Fruit fly (Drosophila melanogaster) whole organism, embryonic: ENCODE measurements around the gene Hrb27C.

ENCODE experiments used
- Asciz ChIP-seq: fragments of 200-800 bp; sonication (Bioruptor generic); optimal IDR thresholded peaks from 2 replicates; lab custom pipeline; 2017; ENCODE audit warnings: missing biosample characterization, mild to moderate bottlenecking, missing genetic modification characterization, missing genetic modification reagents
- Atf3 ChIP-seq: fragments of 200-800 bp; sonication (Bioruptor generic); optimal IDR thresholded peaks from 3 replicates; lab custom pipeline; 2016; ENCODE audit warnings: missing biosample characterization, missing genetic modification characterization
- CG10654 ChIP-seq: fragments of 200-800 bp; sonication (Bioruptor generic); optimal IDR thresholded peaks from 2 replicates; lab custom pipeline; 2016; ENCODE audit warnings: missing biosample characterization, missing genetic modification characterization
- CG12104 ChIP-seq: fragments of 200-800 bp; sonication (Bioruptor generic); optimal IDR thresholded peaks from 3 replicates; lab custom pipeline; 2016; ENCODE audit warnings: missing biosample characterization, missing genetic modification characterization
- CG12299 ChIP-seq: fragments of 200-800 bp; sonication (Bioruptor generic); optimal IDR thresholded peaks from 2 replicates; lab custom pipeline; 2018; ENCODE audit warnings: missing biosample characterization, mild to moderate bottlenecking, missing genetic modification characterization
- CG12391 ChIP-seq: fragments of 200-800 bp; sonication (Bioruptor generic); optimal IDR thresholded peaks from 3 replicates; lab custom pipeline; 2018; ENCODE audit warnings: missing biosample characterization, mild to moderate bottlenecking, missing genetic modification characterization, moderate library complexity
- CG12769 ChIP-seq: fragments of 200-800 bp; sonication (Bioruptor generic); optimal IDR thresholded peaks from 2 replicates; lab custom pipeline; 2019; ENCODE audit warnings: missing biosample characterization, mild to moderate bottlenecking, missing genetic modification characterization, moderate library complexity
- CG13296 ChIP-seq: fragments of 200-800 bp; sonication (Bioruptor generic); optimal IDR thresholded peaks from 3 replicates; lab custom pipeline; 2018; ENCODE audit warnings: missing biosample characterization, mild to moderate bottlenecking, missing genetic modification characterization
- CG13775 ChIP-seq: fragments of 200-800 bp; sonication (Bioruptor generic); optimal IDR thresholded peaks from 3 replicates; lab custom pipeline; 2017; ENCODE audit warnings: missing biosample characterization, mild to moderate bottlenecking, missing genetic modification characterization
- CG14860 ChIP-seq: fragments of 200-800 bp; sonication (Bioruptor generic); IDR thresholded peaks from 3 replicates; pipeline ENCODE4 v1.3.6; 2022; ENCODE audit warnings: missing biosample characterization, missing genetic modification characterization; ENCODE audit not compliant: partially characterized antibody
- CG1603 ChIP-seq: fragments of 200-800 bp; sonication (Bioruptor generic); optimal IDR thresholded peaks from 2 replicates; lab custom pipeline; 2019; ENCODE audit warnings: missing biosample characterization, mild to moderate bottlenecking, missing genetic modification characterization, moderate library complexity
- CG16815 ChIP-seq: fragments of 200-800 bp; sonication (Bioruptor generic); optimal IDR thresholded peaks from 3 replicates; lab custom pipeline; 2017; ENCODE audit warnings: missing biosample characterization, mild to moderate bottlenecking, missing genetic modification characterization
- CG18476 ChIP-seq: fragments of 200-800 bp; sonication (Bioruptor generic); optimal IDR thresholded peaks from 2 replicates; lab custom pipeline; 2016; ENCODE audit warnings: missing biosample characterization, mild to moderate bottlenecking, missing genetic modification characterization
- CG2678 ChIP-seq: fragments of 200-800 bp; sonication (Bioruptor generic); optimal IDR thresholded peaks from 3 replicates; lab custom pipeline; 2019; ENCODE audit warnings: missing biosample characterization, mild to moderate bottlenecking, missing genetic modification characterization, moderate library complexity
- CG30403 ChIP-seq: fragments of 200-800 bp; sonication (Bioruptor generic); optimal IDR thresholded peaks from 3 replicates; lab custom pipeline; 2016; ENCODE audit warnings: missing biosample characterization, missing genetic modification characterization
- CG6813 ChIP-seq: fragments of 200-800 bp; sonication (Bioruptor generic); optimal IDR thresholded peaks from 2 replicates; lab custom pipeline; 2017; ENCODE audit warnings: missing biosample characterization, missing genetic modification characterization, mild to moderate bottlenecking, moderate library complexity, missing genetic modification reagents
- CG6854 ChIP-seq: fragments of 200-800 bp; sonication (Bioruptor generic); optimal IDR thresholded peaks from 3 replicates; lab custom pipeline; 2017; ENCODE audit warnings: missing biosample characterization, mild to moderate bottlenecking, missing genetic modification characterization
- CG7556 ChIP-seq: fragments of 200-800 bp; sonication (Bioruptor generic); optimal IDR thresholded peaks from 2 replicates; lab custom pipeline; 2017; ENCODE audit warnings: missing biosample characterization, mild to moderate bottlenecking, missing genetic modification characterization
- CG8089 ChIP-seq: fragments of 200-800 bp; sonication (Bioruptor generic); optimal IDR thresholded peaks from 3 replicates; lab custom pipeline; 2016; ENCODE audit warnings: missing biosample characterization, missing genetic modification characterization
- CG8944 ChIP-seq: fragments of 200-800 bp; sonication (Bioruptor generic); optimal IDR thresholded peaks from 3 replicates; lab custom pipeline; 2016; ENCODE audit warnings: missing biosample characterization, missing genetic modification characterization
- CG9727 ChIP-seq: fragments of 200-800 bp; sonication (Bioruptor generic); optimal IDR thresholded peaks from 3 replicates; lab custom pipeline; 2017; ENCODE audit warnings: missing biosample characterization, mild to moderate bottlenecking, missing genetic modification characterization
- CG9817 ChIP-seq: fragments of 200-800 bp; sonication (Bioruptor generic); optimal IDR thresholded peaks from 2 replicates; lab custom pipeline; 2018; ENCODE audit warnings: missing biosample characterization, mild to moderate bottlenecking, missing genetic modification characterization, moderate library complexity
- Dek ChIP-seq: fragments of 200-800 bp; sonication (Bioruptor generic); optimal IDR thresholded peaks from 3 replicates; lab custom pipeline; 2019; ENCODE audit warnings: missing biosample characterization, mild to moderate bottlenecking, missing genetic modification characterization, moderate library complexity
- HLHmδ ChIP-seq: fragments of 200-800 bp; sonication (Bioruptor generic); optimal IDR thresholded peaks from 2 replicates; lab custom pipeline; 2018; ENCODE audit warnings: missing biosample characterization, mild to moderate bottlenecking, missing genetic modification characterization, moderate library complexity
- Hr51 ChIP-seq, 2 experiments: fragments of 200-800 bp; sonication (Bioruptor generic); optimal IDR thresholded peaks; 2 replicates in 1 of 2; 3 replicates in 1 of 2; lab custom pipeline; 2016 to 2018; ENCODE audit warnings: missing biosample characterization in 2 of 2, missing genetic modification characterization in 2 of 2, mild to moderate bottlenecking in 1 of 2, moderate library complexity in 1 of 2
- Hr78 ChIP-seq, 2 experiments: fragments of 200-800 bp in 1 of 2; fragments of >200 bp in 1 of 2; sonication (Bioruptor generic) in 1 of 2; optimal IDR thresholded peaks; 2 replicates each; lab custom pipeline; 2017 to 2019; ENCODE audit warnings: missing biosample characterization in 2 of 2, missing genetic modification characterization in 2 of 2, mild to moderate bottlenecking in 1 of 2, moderate library complexity in 1 of 2
- MBD-R2 ChIP-seq: fragments of 200-800 bp; sonication (Bioruptor generic); IDR thresholded peaks from 2 replicates; pipeline ENCODE4 v1.3.6; 2022; ENCODE audit warnings: missing biosample characterization, missing genetic modification characterization
- Nf-YB ChIP-seq: fragments of 200-800 bp; sonication (Bioruptor generic); optimal IDR thresholded peaks from 3 replicates; lab custom pipeline; 2019; ENCODE audit warnings: missing biosample characterization, mild to moderate bottlenecking, missing genetic modification characterization, moderate library complexity
- Sry-δ ChIP-seq: fragments of 200-800 bp; sonication (Bioruptor generic); optimal IDR thresholded peaks from 2 replicates; lab custom pipeline; 2016; ENCODE audit warnings: missing biosample characterization, missing genetic modification characterization
- Trl ChIP-seq, 3 experiments: fragments of >200 bp in 2 of 3; fragments of 200-800 bp in 1 of 3; sonication (Bioruptor generic) in 1 of 3; optimal IDR thresholded peaks; 2 replicates in 1 of 3; 3 replicates in 2 of 3; lab custom pipeline; 2016 to 2017; ENCODE audit warnings: missing biosample characterization in 1 of 3, missing genetic modification characterization in 1 of 3
- Xrp1 ChIP-seq: fragments of 200-800 bp; sonication (Bioruptor generic); IDR thresholded peaks from 2 replicates; pipeline ENCODE4 v1.3.6; 2022; ENCODE audit warnings: missing biosample characterization, missing genetic modification characterization
- az2 ChIP-seq: fragments of 200-800 bp; sonication (Bioruptor generic); optimal IDR thresholded peaks from 3 replicates; lab custom pipeline; 2016; ENCODE audit warnings: missing biosample characterization, missing genetic modification characterization
- cad ChIP-seq: fragments of >200 bp; optimal IDR thresholded peaks from 2 replicates; lab custom pipeline; 2017; ENCODE audit warnings: missing biosample characterization, missing genetic modification characterization
- chinmo ChIP-seq: fragments of 200-800 bp; sonication (Bioruptor generic); IDR thresholded peaks from 4 replicates; pipeline ENCODE4 v1.3.6; 2022; ENCODE audit warnings: missing biosample characterization, missing genetic modification characterization; ENCODE audit not compliant: partially characterized antibody
- dpn ChIP-seq, 2 experiments: fragments of 200-800 bp; sonication (Bioruptor generic); optimal IDR thresholded peaks; 3 replicates each; lab custom pipeline; 2016; ENCODE audit warnings: missing biosample characterization in 2 of 2, missing genetic modification characterization in 2 of 2
- gro ChIP-seq: fragments of 200-800 bp; sonication (Bioruptor generic); optimal IDR thresholded peaks from 2 replicates; lab custom pipeline; 2016; ENCODE audit warnings: missing biosample characterization, missing genetic modification characterization
- inv ChIP-seq: fragments of 200-800 bp; sonication (Bioruptor generic); IDR thresholded peaks from 2 replicates; pipeline ENCODE4 v1.3.6; 2022; ENCODE audit warnings: missing biosample characterization, missing genetic modification characterization; ENCODE audit not compliant: partially characterized antibody
- jumu ChIP-seq: fragments of 200-800 bp; sonication (Bioruptor generic); optimal IDR thresholded peaks from 3 replicates; lab custom pipeline; 2016; ENCODE audit warnings: missing biosample characterization, missing genetic modification characterization
- lab ChIP-seq: fragments of 200-800 bp; sonication (Bioruptor generic); optimal IDR thresholded peaks from 3 replicates; lab custom pipeline; 2017; ENCODE audit warnings: missing biosample characterization, missing genetic modification characterization, mild to moderate bottlenecking, moderate library complexity, missing genetic modification reagents
- peb ChIP-seq: fragments of 200-800 bp; sonication (Bioruptor generic); IDR thresholded peaks from 2 replicates; pipeline ENCODE4 v1.3.6; 2022; ENCODE audit warnings: missing biosample characterization, missing genetic modification characterization
- salm ChIP-seq: fragments of 200-800 bp; sonication (Bioruptor generic); optimal IDR thresholded peaks from 2 replicates; lab custom pipeline; 2018; ENCODE audit warnings: missing biosample characterization, mild to moderate bottlenecking, missing genetic modification characterization
- sc ChIP-seq, 3 experiments: fragments of >200 bp in 2 of 3; fragments of 200-800 bp in 1 of 3; sonication (Bioruptor generic) in 1 of 3; optimal IDR thresholded peaks; 2 replicates in 2 of 3; 3 replicates in 1 of 3; lab custom pipeline; 2017; ENCODE audit warnings: mild to moderate bottlenecking in 1 of 3, missing biosample characterization in 1 of 3, missing genetic modification characterization in 1 of 3, missing genetic modification reagents in 1 of 3
- sim ChIP-seq: fragments of 200-800 bp; sonication (Bioruptor generic); IDR thresholded peaks from 2 replicates; pipeline ENCODE4 v1.3.6; 2022; ENCODE audit warnings: missing biosample characterization, missing genetic modification characterization
- sisA ChIP-seq: fragments of 200-800 bp; sonication (Bioruptor generic); IDR thresholded peaks from 2 replicates; pipeline ENCODE4 v1.3.6; 2022; ENCODE audit warnings: missing biosample characterization, missing genetic modification characterization
- tio ChIP-seq: fragments of 200-800 bp; sonication (Bioruptor generic); optimal IDR thresholded peaks from 2 replicates; lab custom pipeline; 2017; ENCODE audit warnings: missing biosample characterization, missing genetic modification characterization, inconsistent platforms
- zf30C ChIP-seq: fragments of 200-800 bp; sonication (Bioruptor generic); optimal IDR thresholded peaks from 3 replicates; lab custom pipeline; 2018; ENCODE audit warnings: missing biosample characterization, mild to moderate bottlenecking, missing genetic modification characterization
- zfh2 ChIP-seq: fragments of 200-800 bp; sonication (Bioruptor generic); optimal IDR thresholded peaks from 2 replicates; lab custom pipeline; 2016; ENCODE audit warnings: missing biosample characterization, missing genetic modification characterization

Hrb27C gene

DNA sequence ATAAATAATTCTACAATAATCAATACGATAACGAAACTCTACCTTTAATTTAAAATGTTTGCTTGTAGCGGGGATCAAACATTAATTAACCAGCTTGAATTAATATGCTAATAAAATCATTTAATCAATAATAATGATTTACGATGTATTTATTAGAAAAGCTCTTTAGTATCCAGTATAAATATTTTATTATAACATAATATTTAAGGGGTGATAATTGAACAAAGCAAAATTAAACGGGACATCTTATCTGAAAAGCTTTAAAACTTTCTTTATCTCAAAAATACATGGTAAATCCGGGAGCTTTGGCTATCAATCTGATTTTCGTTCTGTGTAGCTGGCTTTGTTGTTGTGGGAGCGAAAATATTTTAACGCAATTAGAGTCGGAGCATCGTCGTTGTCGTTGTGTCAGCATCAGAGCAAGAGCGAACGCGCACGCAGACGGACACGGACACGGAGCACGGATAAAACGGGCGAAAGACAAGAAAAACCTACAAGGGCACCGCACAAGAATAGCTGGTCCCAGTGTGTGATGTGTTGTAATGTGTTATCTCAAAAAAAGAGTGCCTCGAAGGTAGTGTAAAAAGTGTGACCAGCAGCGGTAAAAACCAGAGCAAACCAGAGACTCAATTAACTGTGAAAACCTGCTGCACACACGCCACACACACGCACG, 45.8 kb upstream of the Hrb27C start, which contains the start of gene Nlg2 (continued):
- TF ChIP-seq Dek, result peak; percentile 48
- TF ChIP-seq cad (GFP tag; lab: Kevin White, UChicago), result no peak
- no peak for TF ChIP-seq Xrp1 (GFP tag; lab: Robert Waterston, UW)
- TF ChIP-seq jumu (GFP tag; lab: Kevin White, UChicago), result no peak
- peak; percentile 21 for TF ChIP-seq CG18476 (GFP tag; lab: Kevin White, UChicago)
- peak; percentile 71 for TF ChIP-seq CG12391 (tag; lab: Kevin White, UChicago)
- peak; percentile 72 for TF ChIP-seq CG13296
- TF ChIP-seq peb (GFP tag; lab: Robert Waterston, UW), result no peak
- TF ChIP-seq zfh2 (GFP tag; lab: Kevin White, UChicago), result no peak
- peak; percentile 78 for TF ChIP-seq CG6854 (GFP tag; lab: Kevin White, UChicago)
- TF ChIP-seq CG7556 (GFP tag; lab: Kevin White, UChicago), result peak; percentile 90
- TF ChIP-seq inv (GFP tag; lab: Robert Waterston, UW), result no peak
- peak; percentile 48 for TF ChIP-seq CG13775 (GFP tag; lab: Kevin White, UChicago)
- peak; percentile 54 for TF ChIP-seq Asciz (GFP tag; lab: Kevin White, UChicago)
- peak; percentile 36 for TF ChIP-seq CG9817 (tag; lab: Kevin White, UChicago)
- TF ChIP-seq CG12299 (tag; lab: Kevin White, UChicago), result peak; percentile 13
- peak; percentile 31 for TF ChIP-seq CG10654
- TF ChIP-seq CG9727, result peak; percentile 75
- TF ChIP-seq Hr78 (GFP tag; optimal IDR thresholded peaks at IDR 0.05; lab: Kevin White, UChicago), result peak in 1 of 2 experiments; percentile 31
- TF ChIP-seq tio (GFP tag; lab: Kevin White, UChicago), result peak; percentile 68
- no peak for TF ChIP-seq HLHmδ (GFP tag; lab: Kevin White, UChicago)
- no peak for TF ChIP-seq MBD-R2 (GFP tag; lab: Robert Waterston, UW)
- peak; percentile 34 for TF ChIP-seq zf30C
- TF ChIP-seq Nf-YB, result peak; percentile 44
- TF ChIP-seq CG8089 (GFP tag; lab: Kevin White, UChicago), result no peak
- peak; percentile 20 for TF ChIP-seq CG16815 (GFP tag; lab: Kevin White, UChicago)
- no peak for TF ChIP-seq CG14860 (GFP tag; lab: Robert Waterston, UW)
- TF ChIP-seq sisA (GFP tag; lab: Robert Waterston, UW), result no peak
- TF ChIP-seq dpn (GFP tag; optimal IDR thresholded peaks at IDR 0.05; lab: Kevin White, UChicago), result peak; percentile 3 to 40
- peak; percentile 9 for TF ChIP-seq salm
- TF ChIP-seq Sry-δ, result no peak
- no peak for TF ChIP-seq CG1603 (tag; lab: Kevin White, UChicago)
- peak; percentile 72 for TF ChIP-seq CG30403 (GFP tag; lab: Kevin White, UChicago)
- peak in 1 of 2 experiments; percentile 45 for TF ChIP-seq Trl (optimal IDR thresholded peaks at IDR 0.05; lab: Kevin White, UChicago)
- no peak for TF ChIP-seq Trl (GFP tag; optimal IDR thresholded peaks at IDR 0.05; lab: Kevin White, UChicago)
- peak; percentile 20 for TF ChIP-seq az2 (GFP tag; lab: Kevin White, UChicago)
- TF ChIP-seq gro (GFP tag; lab: Kevin White, UChicago), result no peak
- TF ChIP-seq lab (GFP tag; lab: Kevin White, UChicago), result peak; percentile 64
- TF ChIP-seq CG8944, result no peak
- TF ChIP-seq chinmo (GFP tag; lab: Robert Waterston, UW), result 0 out of 4 replicates have a peak, but pooled peaks have one; percentile 17
- no peak for TF ChIP-seq CG12769 (tag; lab: Kevin White, UChicago)
- peak; percentile 35 for TF ChIP-seq CG6813
- peak in 1 of 2 experiments; percentile 78 for TF ChIP-seq Hr51 (GFP tag; optimal IDR thresholded peaks at IDR 0.05; lab: Kevin White, UChicago)
- TF ChIP-seq CG12104 (GFP tag; lab: Kevin White, UChicago), result peak; percentile 41
- no peak for TF ChIP-seq sim
- no peak for TF ChIP-seq sc (optimal IDR thresholded peaks at IDR 0.05; lab: Kevin White, UChicago)
- peak; percentile 35 for TF ChIP-seq sc (GFP tag; optimal IDR thresholded peaks at IDR 0.05; lab: Kevin White, UChicago)
- TF ChIP-seq Atf3 (GFP tag; lab: Kevin White, UChicago), result no peak
- TF ChIP-seq CG2678 (tag; lab: Kevin White, UChicago), result peak; percentile 89
